Worm (Caenorhabditis elegans) whole organism, L1 larva: ENCODE measurements around the gene Y43F4A.4.

Experiments
- C16A3.4 ChIP-seq: fragments of 150-350 bp; optimal IDR thresholded peaks from 2 replicates; lab custom pipeline; 2014; ENCODE audit warnings: missing biosample characterization, missing genetic modification characterization
- C34B4.2 ChIP-seq: sonication (generic microtip); optimal IDR thresholded peaks from 2 replicates; lab custom pipeline; 2017; ENCODE audit warnings: mild to moderate bottlenecking, missing genetic modification characterization, missing compliant biosample characterization
- F16B12.6 ChIP-seq: fragments of 150-350 bp; optimal IDR thresholded peaks from 2 replicates; lab custom pipeline; 2014; ENCODE audit warnings: missing biosample characterization, missing genetic modification characterization
- aly-2 ChIP-seq: fragments of 150-350 bp; optimal IDR thresholded peaks from 2 replicates; lab custom pipeline; 2014; ENCODE audit warnings: missing biosample characterization, missing genetic modification characterization
- ama-1 ChIP-seq: fragments of 150-350 bp; optimal IDR thresholded peaks from 2 replicates; lab custom pipeline; 2014
- blmp-1 ChIP-seq: fragments of 150-350 bp; optimal IDR thresholded peaks from 2 replicates; lab custom pipeline; 2014; ENCODE audit warnings: missing biosample characterization, missing genetic modification characterization
- ceh-8 ChIP-seq: fragments of 200-800 bp; sonication (Bioruptor generic); optimal IDR thresholded peaks from 2 replicates; lab custom pipeline; 2018; ENCODE audit warnings: mild to moderate bottlenecking, missing genetic modification characterization, moderate library complexity, missing compliant biosample characterization
- ceh-82 ChIP-seq, 3 experiments: fragments of 150-350 bp in 1 of 3; sonication (generic microtip) in 2 of 3; optimal IDR thresholded peaks; 2 replicates each; lab custom pipeline; 2014 to 2017; ENCODE audit warnings: missing biosample characterization in 3 of 3, missing genetic modification characterization in 3 of 3
- ceh-88 ChIP-seq: fragments of 200-800 bp; sonication (Bioruptor generic); IDR thresholded peaks from 2 replicates; pipeline ENCODE4 v1.3.6; 2022; ENCODE audit warnings: missing genetic modification characterization, missing compliant biosample characterization
- ceh-90 ChIP-seq: sonication (generic microtip); optimal IDR thresholded peaks from 2 replicates; lab custom pipeline; 2016; ENCODE audit warnings: missing genetic modification characterization, missing compliant biosample characterization
- efl-1 ChIP-seq, 4 experiments: fragments of 150-350 bp; optimal IDR thresholded peaks in 3 of 4; peaks in 1 of 4; 1 replicate in 1 of 4; 2 replicates in 3 of 4; lab custom pipeline; 2014; ENCODE audit warnings: missing biosample characterization in 2 of 4, missing genetic modification characterization in 2 of 4, missing genetic modification reagents in 2 of 4
- efl-3 ChIP-seq: fragments of 200-800 bp; sonication (Bioruptor generic); optimal IDR thresholded peaks from 2 replicates; lab custom pipeline; 2018; ENCODE audit warnings: mild to moderate bottlenecking, missing genetic modification characterization, missing compliant biosample characterization
- egl-13 ChIP-seq: sonication (generic microtip); optimal IDR thresholded peaks from 2 replicates; lab custom pipeline; 2016; ENCODE audit warnings: missing genotype, missing genetic modification reagents, missing genetic modification characterization, missing compliant biosample characterization
- egl-27 ChIP-seq, 2 experiments: fragments of 150-350 bp in 1 of 2; sonication (generic microtip); optimal IDR thresholded peaks; 3 replicates each; lab custom pipeline; 2017 to 2018; ENCODE audit warnings: missing biosample characterization in 2 of 2, missing genetic modification characterization in 2 of 2, missing genetic modification reagents in 2 of 2
- elt-2 ChIP-seq: sonication (generic microtip); optimal IDR thresholded peaks from 2 replicates; lab custom pipeline; 2016; ENCODE audit warnings: missing genetic modification characterization, mild to moderate bottlenecking, inconsistent platforms, missing compliant biosample characterization, missing genetic modification reagents
- ets-5 ChIP-seq: fragments of 200-800 bp; sonication (Bioruptor generic); IDR thresholded peaks from 2 replicates; pipeline ENCODE4 v1.3.6; 2022; ENCODE audit warnings: missing genetic modification characterization, missing compliant biosample characterization
- fkh-10 ChIP-seq: sonication (generic microtip); optimal IDR thresholded peaks from 2 replicates; lab custom pipeline; 2017; ENCODE audit warnings: missing biosample characterization, missing genetic modification reagents, missing genetic modification characterization
- fkh-8 ChIP-seq: sonication (generic microtip); optimal IDR thresholded peaks from 2 replicates; lab custom pipeline; 2016; ENCODE audit warnings: mild to moderate bottlenecking, missing genetic modification characterization, missing compliant biosample characterization
- hlh-17 ChIP-seq: fragments of 200-800 bp; sonication (Bioruptor generic); optimal IDR thresholded peaks from 2 replicates; lab custom pipeline; 2018; ENCODE audit warnings: missing genetic modification characterization, mild to moderate bottlenecking, missing compliant biosample characterization, moderate library complexity, borderline replicate concordance
- irx-1 ChIP-seq: sonication (generic microtip); optimal IDR thresholded peaks from 2 replicates; lab custom pipeline; 2016; ENCODE audit warnings: missing genetic modification characterization, missing compliant biosample characterization
- isw-1 ChIP-seq: fragments of 200-800 bp; sonication (Bioruptor generic); IDR thresholded peaks from 2 replicates; pipeline ENCODE4 v1.3.6; 2022; ENCODE audit warnings: missing genetic modification characterization, missing compliant biosample characterization
- jun-1 ChIP-seq: fragments of 150-350 bp; optimal IDR thresholded peaks from 2 replicates; lab custom pipeline; 2014; ENCODE audit warnings: missing biosample characterization, missing genetic modification reagents, missing genetic modification characterization
- lin-13 ChIP-seq: fragments of 150-350 bp; optimal IDR thresholded peaks from 2 replicates; lab custom pipeline; 2014; ENCODE audit warnings: missing biosample characterization, missing genetic modification reagents, missing genetic modification characterization
- lin-14 ChIP-seq: fragments of 200-800 bp; sonication (Bioruptor generic); optimal IDR thresholded peaks from 2 replicates; lab custom pipeline; 2018; ENCODE audit warnings: mild to moderate bottlenecking, missing genetic modification characterization, moderate library complexity, missing compliant biosample characterization
- lin-15B ChIP-seq: fragments of 150-350 bp; sonication (generic microtip); optimal IDR thresholded peaks from 3 replicates; lab custom pipeline; 2014; ENCODE audit warnings: missing biosample characterization, missing genetic modification characterization
- lin-35 ChIP-seq, 2 experiments: fragments of 150-350 bp; optimal IDR thresholded peaks; 2 replicates each; lab custom pipeline; 2014; ENCODE audit warnings: missing biosample characterization in 2 of 2, missing genetic modification characterization in 2 of 2, missing genetic modification reagents in 2 of 2
- lin-39 ChIP-seq: fragments of 150-350 bp; optimal IDR thresholded peaks from 2 replicates; lab custom pipeline; 2014; ENCODE audit warnings: missing biosample characterization, missing genetic modification reagents, missing genetic modification characterization
- lsy-2 ChIP-seq, 2 experiments: fragments of 150-350 bp; optimal IDR thresholded peaks; 2 replicates each; lab custom pipeline; 2014; ENCODE audit warnings: missing biosample characterization in 2 of 2, missing genetic modification characterization in 2 of 2
- mdl-1 ChIP-seq, 2 experiments: fragments of 150-350 bp; optimal IDR thresholded peaks; 2 replicates each; lab custom pipeline; 2014 to 2017; ENCODE audit warnings: missing biosample characterization in 2 of 2, missing genetic modification characterization in 2 of 2, inconsistent platforms in 1 of 2
- mef-2 ChIP-seq: fragments of 150-350 bp; optimal IDR thresholded peaks from 2 replicates; lab custom pipeline; 2014; ENCODE audit warnings: missing biosample characterization, missing genetic modification characterization
- nhr-11 ChIP-seq: fragments of 150-350 bp; optimal IDR thresholded peaks from 2 replicates; lab custom pipeline; 2014; ENCODE audit warnings: missing biosample characterization, missing genetic modification characterization
- nhr-12 ChIP-seq: sonication (generic microtip); optimal IDR thresholded peaks from 2 replicates; lab custom pipeline; 2017; ENCODE audit warnings: missing biosample characterization, missing genetic modification characterization
- nhr-19 ChIP-seq: fragments of 200-800 bp; sonication (Bioruptor generic); conservative IDR thresholded peaks from 2 replicates; pipeline ENCODE4 v1.3.6; 2022; ENCODE audit warnings: missing genetic modification characterization, missing compliant biosample characterization
- nhr-20 ChIP-seq: sonication (generic microtip); optimal IDR thresholded peaks from 2 replicates; lab custom pipeline; 2016; ENCODE audit warnings: mild to moderate bottlenecking, missing genetic modification characterization, missing compliant biosample characterization
- nhr-237 ChIP-seq: fragments of 150-350 bp; optimal IDR thresholded peaks from 2 replicates; lab custom pipeline; 2014; ENCODE audit warnings: missing biosample characterization, missing genetic modification characterization
- nhr-28 ChIP-seq: fragments of 150-350 bp; optimal IDR thresholded peaks from 2 replicates; lab custom pipeline; 2014; ENCODE audit warnings: missing biosample characterization, missing genetic modification characterization
- nhr-71 ChIP-seq: sonication (generic microtip); optimal IDR thresholded peaks from 2 replicates; lab custom pipeline; 2016; ENCODE audit warnings: mild to moderate bottlenecking, missing genetic modification characterization, moderate library complexity, missing compliant biosample characterization
- nhr-76 ChIP-seq: sonication (generic microtip); optimal IDR thresholded peaks from 2 replicates; lab custom pipeline; 2017; ENCODE audit warnings: missing biosample characterization, missing genetic modification characterization
- nhr-84 ChIP-seq: sonication (generic microtip); optimal IDR thresholded peaks from 2 replicates; lab custom pipeline; 2017; ENCODE audit warnings: missing biosample characterization, missing genetic modification characterization
- pax-3 ChIP-seq: fragments of 200-800 bp; sonication (Bioruptor generic); optimal IDR thresholded peaks from 2 replicates; lab custom pipeline; 2018; ENCODE audit warnings: mild to moderate bottlenecking, missing genetic modification characterization, moderate library complexity, missing compliant biosample characterization
- pqm-1 ChIP-seq: sonication (generic microtip); optimal IDR thresholded peaks from 3 replicates; lab custom pipeline; 2017; ENCODE audit warnings: missing biosample characterization, missing genetic modification characterization
- skn-1 ChIP-seq: fragments of 150-350 bp; optimal IDR thresholded peaks from 2 replicates; lab custom pipeline; 2014; ENCODE audit warnings: missing biosample characterization, missing genetic modification characterization
- sptf-1 ChIP-seq: fragments of 150-350 bp; optimal IDR thresholded peaks from 2 replicates; lab custom pipeline; 2014; ENCODE audit warnings: missing biosample characterization, missing genetic modification characterization
- tlp-1 ChIP-seq: fragments of 150-350 bp; optimal IDR thresholded peaks from 2 replicates; lab custom pipeline; 2014; ENCODE audit warnings: missing biosample characterization, missing genetic modification characterization
- unc-130 ChIP-seq: fragments of 150-350 bp; optimal IDR thresholded peaks from 2 replicates; lab custom pipeline; 2017; ENCODE audit warnings: missing biosample characterization, missing genetic modification characterization, inconsistent platforms
- unc-62 ChIP-seq: fragments of 150-350 bp; optimal IDR thresholded peaks from 2 replicates; lab custom pipeline; 2014; ENCODE audit warnings: missing biosample characterization, missing genetic modification reagents, missing genetic modification characterization
- unc-86 ChIP-seq: sonication (generic microtip); optimal IDR thresholded peaks from 2 replicates; lab custom pipeline; 2016; ENCODE audit warnings: missing genetic modification characterization, missing compliant biosample characterization
- vab-15 ChIP-seq: sonication (generic microtip); optimal IDR thresholded peaks from 2 replicates; lab custom pipeline; 2017; ENCODE audit warnings: missing genotype, mild to moderate bottlenecking, missing genetic modification characterization, missing compliant biosample characterization
- xbp-1 ChIP-seq: sonication (generic microtip); optimal IDR thresholded peaks from 2 replicates; lab custom pipeline; 2016; ENCODE audit warnings: missing genetic modification characterization, missing compliant biosample characterization
- ztf-11 ChIP-seq, 2 experiments: sonication (generic microtip); optimal IDR thresholded peaks; 2 replicates each; lab custom pipeline; 2016 to 2017; ENCODE audit warnings: missing genetic modification characterization in 2 of 2, missing biosample characterization in 1 of 2, missing compliant biosample characterization in 1 of 2
- ztf-4 ChIP-seq: fragments of 150-350 bp; optimal IDR thresholded peaks from 2 replicates; lab custom pipeline; 2014; ENCODE audit warnings: missing biosample characterization, missing genetic modification characterization

Gene Y43F4A.4

DNA sequence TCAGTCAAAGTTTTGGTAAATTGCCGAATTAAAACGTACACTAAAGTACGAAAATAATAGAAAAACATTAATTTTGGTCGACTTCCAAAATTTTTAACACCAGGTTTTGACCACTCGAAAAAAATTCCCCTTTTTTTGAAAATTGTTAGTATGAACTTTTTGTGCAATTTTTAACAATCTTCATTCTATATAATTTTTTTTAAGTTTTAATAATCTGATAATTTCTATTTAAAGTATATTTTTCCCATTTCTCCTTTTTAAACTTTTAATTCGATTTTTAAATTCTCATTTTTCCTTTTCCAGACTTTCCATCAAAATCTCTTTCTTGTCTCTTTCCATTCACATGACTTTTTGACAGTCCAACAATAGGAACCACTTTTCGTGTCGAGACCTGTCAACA is 31.6 kb downstream of the Y43F4A.4 start, which contains the start of gene unc-64:
unc-64 (plus strand) TSS at position 301 of the 400 bp plus-strand sequence.
- TF ChIP-seq ztf-4 (tag; lab: Kevin White, UChicago) (no peak), egl-27 (tag; optimal IDR thresholded peaks at IDR 0.05; lab: Kevin White, UChicago) (no peak), nhr-12 (tag; lab: Kevin White, UChicago) (no peak), nhr-28 (no peak), nhr-76 (tag; lab: Kevin White, UChicago) (no peak), efl-3 (GFP tag; lab: Kevin White, UChicago) (no peak), elt-2 (tag; lab: Kevin White, UChicago) (no peak), blmp-1 (no peak), ztf-11 (tag; optimal IDR thresholded peaks at IDR 0.05; lab: Kevin White, UChicago) (no peak), F16B12.6 (tag; lab: Kevin White, UChicago) (no peak), pqm-1 (tag; lab: Kevin White, UChicago) (no peak), unc-62 (GFP tag; lab: Kevin White, UChicago) (no peak), ama-1 (no peak)
- TF ChIP-seq, all 84 proteins: peak for 0

DNA sequence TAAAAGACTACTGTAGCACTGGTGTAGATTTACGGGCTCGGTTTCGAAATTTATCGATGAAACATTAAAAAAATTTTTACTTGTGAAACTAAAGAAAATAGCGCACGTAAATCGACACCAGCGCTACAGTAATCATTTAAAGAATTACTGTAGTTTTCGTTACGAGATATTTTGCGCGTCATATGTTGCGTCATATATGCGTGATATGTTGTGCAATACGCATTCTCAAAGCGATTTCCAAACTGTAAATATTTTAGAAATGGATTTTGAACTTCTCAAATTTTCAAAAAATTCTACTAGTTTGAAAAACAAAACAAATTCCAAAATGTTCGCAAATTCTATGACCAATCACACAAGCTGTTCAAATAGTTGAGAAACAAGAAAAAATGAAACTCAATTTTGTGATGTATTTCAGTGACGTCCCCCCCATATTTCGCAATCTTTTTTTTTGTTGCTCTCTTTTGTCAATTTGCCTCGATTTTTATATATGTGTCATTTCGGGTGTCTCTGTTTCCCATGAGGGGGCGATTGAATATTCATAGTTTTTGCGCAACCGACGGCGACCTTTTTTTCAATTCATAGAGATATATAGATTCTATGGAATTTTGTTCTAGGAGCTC is 32.6 kb downstream of the Y43F4A.4 start:
- TF ChIP-seq unc-86 (tag; lab: Kevin White, UChicago), result peak; percentile 36
- TF ChIP-seq fkh-8 (tag; lab: Kevin White, UChicago), result no peak
- peak in 1 of 2 experiments; percentile 29 for TF ChIP-seq lsy-2 (tag; optimal IDR thresholded peaks at IDR 0.05; lab: Kevin White, UChicago)
- peak; percentile 38 for TF ChIP-seq fkh-10 (GFP tag; lab: Kevin White, UChicago)
- TF ChIP-seq mef-2 (tag; lab: Kevin White, UChicago), result no peak
- no peak for TF ChIP-seq irx-1 (tag; lab: Kevin White, UChicago)
- no peak for TF ChIP-seq unc-62 (GFP tag; lab: Kevin White, UChicago)
- TF ChIP-seq nhr-19 (GFP tag; lab: Robert Waterston, UW), result no peak
- no peak for TF ChIP-seq xbp-1 (tag; lab: Kevin White, UChicago)
- no peak for TF ChIP-seq C34B4.2 (tag; lab: Kevin White, UChicago)
- no peak for TF ChIP-seq pax-3 (tag; lab: Kevin White, UChicago)
- no peak for TF ChIP-seq unc-130
- no peak for TF ChIP-seq nhr-84
- no peak for TF ChIP-seq elt-2 (tag; lab: Kevin White, UChicago)
- no peak for TF ChIP-seq nhr-11
- TF ChIP-seq ets-5, result no peak
- no peak for TF ChIP-seq ceh-88 (GFP tag; lab: Robert Waterston, UW)
- TF ChIP-seq ceh-90 (tag; lab: Kevin White, UChicago), result no peak
- no peak for TF ChIP-seq lin-15B (tag; lab: Kevin White, UChicago)
- TF ChIP-seq isw-1 (GFP tag; lab: Robert Waterston, UW), result no peak
- TF ChIP-seq efl-1 (optimal IDR thresholded peaks at IDR 0.05; lab: Kevin White, UChicago), result no peak
- no peak for TF ChIP-seq efl-1 (GFP tag; optimal IDR thresholded peaks at IDR 0.05 in 1 of 2; lab: Kevin White, UChicago)
- TF ChIP-seq lin-13 (GFP tag; lab: Kevin White, UChicago), result no peak
- TF ChIP-seq ceh-8 (GFP tag; lab: Kevin White, UChicago), result no peak
- TF ChIP-seq hlh-17, result no peak
- no peak for TF ChIP-seq vab-15 (tag; lab: Kevin White, UChicago)
- no peak for TF ChIP-seq mdl-1 (tag; optimal IDR thresholded peaks at IDR 0.05; lab: Kevin White, UChicago)
- TF ChIP-seq F16B12.6 (tag; lab: Kevin White, UChicago), result no peak
- TF ChIP-seq sptf-1 (tag; lab: Kevin White, UChicago), result no peak
- TF ChIP-seq nhr-76 (tag; lab: Kevin White, UChicago), result no peak
- no peak for TF ChIP-seq nhr-20
- TF ChIP-seq jun-1 (tag; lab: Kevin White, UChicago), result no peak
- peak in 1 of 3 experiments; percentile 24 for TF ChIP-seq ceh-82 (tag; optimal IDR thresholded peaks at IDR 0.05; lab: Kevin White, UChicago)
- TF ChIP-seq skn-1 (tag; lab: Kevin White, UChicago), result no peak
- TF ChIP-seq lin-14, result peak; percentile 62
- no peak for TF ChIP-seq lin-35 (GFP tag; optimal IDR thresholded peaks at IDR 0.05; lab: Kevin White, UChicago)
- TF ChIP-seq tlp-1 (tag; lab: Kevin White, UChicago), result no peak
- no peak for TF ChIP-seq egl-13 (tag; lab: Kevin White, UChicago)
- TF ChIP-seq C16A3.4 (tag; lab: Kevin White, UChicago), result no peak
- TF ChIP-seq nhr-237 (tag; lab: Kevin White, UChicago), result no peak
- TF ChIP-seq lin-39, result no peak
- no peak for TF ChIP-seq aly-2 (tag; lab: Kevin White, UChicago)
- TF ChIP-seq nhr-71 (tag; lab: Kevin White, UChicago), result peak; percentile 3
